Worm (Caenorhabditis elegans) whole organism, L4 larva: Measurements from ENCODE around the gene F13A7.7.

ENCODE experiments used
- F44E2.7 ChIP-seq: fragments of 200-800 bp; sonication (Bioruptor generic); IDR thresholded peaks from 2 replicates; pipeline ENCODE4 v2.1.2; 2022; ENCODE audit warnings: missing genetic modification characterization, missing compliant biosample characterization
- F49E8.2 ChIP-seq: sonication (generic microtip); optimal IDR thresholded peaks from 2 replicates; lab custom pipeline; 2016; ENCODE audit warnings: missing compliant biosample characterization, mild to moderate bottlenecking, missing genetic modification characterization, borderline replicate concordance
- ZK546.5 ChIP-seq, 2 experiments: sonication (generic microtip); optimal IDR thresholded peaks; 2 replicates each; lab custom pipeline; 2017; ENCODE audit warnings: missing biosample characterization in 2 of 2, missing genetic modification characterization in 2 of 2
- ceh-44 ChIP-seq: fragments of 200-800 bp; sonication (Bioruptor generic); IDR thresholded peaks from 2 replicates; pipeline ENCODE4 v1.3.6; 2022; ENCODE audit warnings: missing genetic modification reagents, missing genetic modification characterization, missing compliant biosample characterization
- ctbp-1 ChIP-seq: fragments of 200-800 bp; sonication (Bioruptor generic); IDR thresholded peaks from 2 replicates; pipeline ENCODE4 v1.3.6; 2022; ENCODE audit warnings: missing genetic modification reagents, missing genetic modification characterization, missing compliant biosample characterization
- daf-16 ChIP-seq, 3 experiments: sonication (generic microtip); optimal IDR thresholded peaks; 2 replicates each; lab custom pipeline; 2016 to 2017; ENCODE audit warnings: missing genetic modification characterization in 3 of 3, missing genetic modification reagents in 3 of 3, mild to moderate bottlenecking in 2 of 3, missing compliant biosample characterization in 2 of 3, missing biosample characterization in 1 of 3, moderate library complexity in 1 of 3
- daf-19 ChIP-seq: fragments of 200-800 bp; sonication (Bioruptor generic); conservative IDR thresholded peaks from 2 replicates; pipeline ENCODE4 v1.3.6; 2022; ENCODE audit warnings: missing genetic modification characterization, missing compliant biosample characterization
- daf-8 ChIP-seq: fragments of 200-800 bp; sonication (Bioruptor generic); IDR thresholded peaks from 2 replicates; pipeline ENCODE4 v1.3.6; 2022; ENCODE audit warnings: missing genetic modification characterization, missing compliant biosample characterization
- dmd-6 ChIP-seq: fragments of 200-800 bp; sonication (Bioruptor generic); IDR thresholded peaks from 2 replicates; pipeline ENCODE4 v1.3.6; 2022; ENCODE audit warnings: missing genetic modification reagents, missing genetic modification characterization, missing compliant biosample characterization
- dmd-8 ChIP-seq: fragments of 200-800 bp; sonication (Bioruptor generic); IDR thresholded peaks from 2 replicates; pipeline ENCODE4 v1.3.6; 2022; ENCODE audit warnings: missing genetic modification characterization, missing compliant biosample characterization
- dmd-9 ChIP-seq: fragments of 200-800 bp; sonication (Bioruptor generic); IDR thresholded peaks from 2 replicates; pipeline ENCODE4 v1.3.6; 2022; ENCODE audit warnings: missing genetic modification reagents, missing genetic modification characterization, missing compliant biosample characterization
- dpl-1 ChIP-seq: fragments of 150-350 bp; optimal IDR thresholded peaks from 2 replicates; lab custom pipeline; 2014; ENCODE audit warnings: missing biosample characterization, missing genetic modification reagents, missing genetic modification characterization
- duxl-1 ChIP-seq: sonication (generic microtip); optimal IDR thresholded peaks from 2 replicates; lab custom pipeline; 2016; ENCODE audit warnings: mild to moderate bottlenecking, missing genetic modification characterization, moderate library complexity, missing compliant biosample characterization; ENCODE audit not compliant: poor library complexity
- hif-1 ChIP-seq, 2 experiments: sonication (generic microtip); optimal IDR thresholded peaks; 2 replicates each; lab custom pipeline; 2016 to 2017; ENCODE audit warnings: missing compliant biosample characterization in 2 of 2, missing genetic modification characterization in 2 of 2, missing genetic modification reagents in 2 of 2, missing genotype in 2 of 2, mild to moderate bottlenecking in 1 of 2
- hmg-1.1 ChIP-seq: fragments of 200-800 bp; sonication (Bioruptor generic); IDR thresholded peaks from 2 replicates; pipeline ENCODE4 v1.3.6; 2022; ENCODE audit warnings: missing genetic modification reagents, missing genetic modification characterization, missing compliant biosample characterization
- lin-15B ChIP-seq: fragments of 150-350 bp; sonication (generic microtip); optimal IDR thresholded peaks from 3 replicates; lab custom pipeline; 2014; ENCODE audit warnings: missing biosample characterization, missing genetic modification characterization
- lin-29 ChIP-seq: fragments of 200-800 bp; sonication (Bioruptor generic); IDR thresholded peaks from 2 replicates; pipeline ENCODE4 v1.3.6; 2022; ENCODE audit warnings: missing genetic modification reagents, missing genetic modification characterization, missing compliant biosample characterization
- lin-38 ChIP-seq: fragments of 200-800 bp; sonication (Bioruptor generic); IDR thresholded peaks from 2 replicates; pipeline ENCODE4 v1.3.6; 2022; ENCODE audit warnings: missing genetic modification reagents, missing genetic modification characterization, missing compliant biosample characterization
- lir-3 ChIP-seq: sonication (generic microtip); optimal IDR thresholded peaks from 2 replicates; lab custom pipeline; 2016; ENCODE audit warnings: mild to moderate bottlenecking, missing genetic modification characterization, missing compliant biosample characterization
- madf-9 ChIP-seq: fragments of 200-800 bp; sonication (Bioruptor generic); conservative IDR thresholded peaks from 2 replicates; pipeline ENCODE4 v1.3.6; 2022; ENCODE audit warnings: missing genetic modification reagents, missing genetic modification characterization, missing compliant biosample characterization
- mdt-29 ChIP-seq: fragments of 200-800 bp; sonication (Bioruptor generic); IDR thresholded peaks from 2 replicates; pipeline ENCODE4 v1.3.6; 2022; ENCODE audit warnings: missing genetic modification reagents, missing genetic modification characterization, missing compliant biosample characterization
- mes-2 ChIP-seq: sonication (generic microtip); optimal IDR thresholded peaks from 2 replicates; lab custom pipeline; 2016; ENCODE audit warnings: missing genotype, mild to moderate bottlenecking, missing genetic modification characterization, missing compliant biosample characterization; ENCODE audit not compliant: poor library complexity, severe bottlenecking
- nhr-237 ChIP-seq: sonication (generic microtip); optimal IDR thresholded peaks from 2 replicates; lab custom pipeline; 2017; ENCODE audit warnings: missing biosample characterization, missing genetic modification characterization
- nhr-42 ChIP-seq: fragments of 200-800 bp; sonication (Bioruptor generic); IDR thresholded peaks from 2 replicates; pipeline ENCODE4 v1.3.6; 2022; ENCODE audit warnings: missing genetic modification characterization, missing compliant biosample characterization
- nhr-48 ChIP-seq: sonication (generic microtip); optimal IDR thresholded peaks from 2 replicates; lab custom pipeline; 2016; ENCODE audit warnings: mild to moderate bottlenecking, missing genetic modification characterization, missing compliant biosample characterization
- nhr-6 ChIP-seq: fragments of 150-350 bp; optimal IDR thresholded peaks from 2 replicates; lab custom pipeline; 2014; ENCODE audit warnings: missing biosample characterization, missing genetic modification characterization
- set-16 ChIP-seq: fragments of 200-800 bp; sonication (Bioruptor generic); IDR thresholded peaks from 2 replicates; pipeline ENCODE4 v1.3.6; 2022; ENCODE audit warnings: missing genetic modification reagents, missing genetic modification characterization, missing compliant biosample characterization
- snpc-1.2 ChIP-seq: fragments of 200-800 bp; sonication (Bioruptor generic); IDR thresholded peaks from 2 replicates; pipeline ENCODE4 v1.3.6; 2022; ENCODE audit warnings: missing genetic modification reagents, missing genetic modification characterization, missing compliant biosample characterization
- snpc-4 ChIP-seq: fragments of 150-350 bp; optimal IDR thresholded peaks from 2 replicates; lab custom pipeline; 2014; ENCODE audit warnings: missing biosample characterization, missing genetic modification characterization
- spr-3 ChIP-seq: fragments of 200-800 bp; sonication (Bioruptor generic); optimal IDR thresholded peaks from 2 replicates; lab custom pipeline; 2018; ENCODE audit warnings: mild to moderate bottlenecking, missing genetic modification characterization, missing compliant biosample characterization
- tag-97 ChIP-seq: fragments of 200-800 bp; sonication (Bioruptor generic); IDR thresholded peaks from 2 replicates; pipeline ENCODE4 v1.3.6; 2022; ENCODE audit warnings: missing genetic modification characterization, missing compliant biosample characterization
- tra-1 ChIP-seq: fragments of 200-800 bp; sonication (Bioruptor generic); IDR thresholded peaks from 2 replicates; pipeline ENCODE4 v1.3.6; 2022; ENCODE audit warnings: missing genetic modification reagents, missing genetic modification characterization, missing compliant biosample characterization
- unc-130 ChIP-seq: sonication (generic microtip); optimal IDR thresholded peaks from 2 replicates; lab custom pipeline; 2016; ENCODE audit warnings: missing genetic modification reagents, missing genetic modification characterization, missing compliant biosample characterization
- unc-62 ChIP-seq, 3 experiments: fragments of 150-350 bp in 1 of 3; sonication (generic microtip); optimal IDR thresholded peaks in 2 of 3; peaks in 1 of 3; 1 replicate in 1 of 3; 2 replicates in 2 of 3; lab custom pipeline; 2014 to 2017; ENCODE audit warnings: missing biosample characterization in 3 of 3, missing genetic modification characterization in 3 of 3, missing genetic modification reagents in 3 of 3, missing genotype in 1 of 3
- zag-1 ChIP-seq: fragments of 150-350 bp; optimal IDR thresholded peaks from 2 replicates; lab custom pipeline; 2014; ENCODE audit warnings: missing biosample characterization, missing genetic modification characterization
- zfp-3 ChIP-seq: fragments of 200-800 bp; sonication (Bioruptor generic); conservative IDR thresholded peaks from 2 replicates; pipeline ENCODE4 v1.3.6; 2022; ENCODE audit warnings: missing genetic modification reagents, missing genetic modification characterization, missing compliant biosample characterization
- zip-2 ChIP-seq: fragments of 150-350 bp; optimal IDR thresholded peaks from 2 replicates; lab custom pipeline; 2014; ENCODE audit warnings: missing biosample characterization, missing genetic modification characterization
- ztf-7 ChIP-seq: fragments of 150-350 bp; optimal IDR thresholded peaks from 2 replicates; lab custom pipeline; 2014; ENCODE audit warnings: missing biosample characterization, missing genetic modification characterization

The F13A7.7 gene

DNA sequence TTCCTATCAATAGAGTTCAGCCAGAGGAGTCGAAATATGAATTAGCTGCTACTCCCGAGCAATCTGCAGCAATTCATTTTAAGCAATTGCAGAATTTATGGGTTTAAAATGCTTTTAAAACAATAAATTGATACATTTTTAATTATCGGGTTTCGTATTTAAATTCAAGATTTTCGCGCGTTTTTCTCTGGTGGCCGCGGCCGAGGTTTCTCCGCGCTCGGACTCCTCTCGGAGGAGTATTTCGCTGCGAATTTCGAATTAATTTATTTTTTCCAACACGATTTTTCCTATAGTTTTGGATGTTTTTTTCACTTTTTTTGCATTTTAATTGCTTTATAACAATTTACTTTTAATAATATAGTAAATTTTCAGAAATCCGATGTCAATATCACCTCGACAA is 17.9 kb upstream of the F13A7.7 start, which contains the start of gene F13A7.14 (continued):
- TF ChIP-seq dpl-1 (peak; percentile 99), tag-97 (GFP tag; lab: Robert Waterston, UW) (peak; percentile 68; the same call in 1 of the 2 replicates), nhr-48 (tag; lab: Kevin White, UChicago) (peak; percentile 17), duxl-1 (tag; lab: Kevin White, UChicago) (peak; percentile 85), lir-3 (tag; lab: Kevin White, UChicago) (no peak), daf-8 (GFP tag; lab: Robert Waterston, UW) (no peak), dmd-9 (GFP tag; lab: Robert Waterston, UW) (peak; percentile 89), mes-2 (tag; lab: Kevin White, UChicago) (peak; percentile 100), nhr-42 (GFP tag; lab: Robert Waterston, UW) (peak; percentile 38; the same call in 1 of the 2 replicates), hif-1 (tag; optimal IDR thresholded peaks at IDR 0.05; lab: Kevin White, UChicago) (peak in 1 of 2 experiments; percentile 90), mdt-29 (GFP tag; lab: Robert Waterston, UW) (0 out of 2 replicates have a peak, but pooled peaks have one; percentile 17), dmd-6 (GFP tag; lab: Robert Waterston, UW) (peak; percentile 75), spr-3 (GFP tag; lab: Kevin White, UChicago) (peak; percentile 20), snpc-1.2 (0 out of 2 replicates have a peak, but pooled peaks have one; percentile 32), hmg-1.1 (GFP tag; lab: Robert Waterston, UW) (peak; percentile 59), nhr-6 (tag; lab: Kevin White, UChicago) (peak; percentile 14), zag-1 (no peak), lin-38 (peak; percentile 73), tra-1 (GFP tag; lab: Robert Waterston, UW) (peak; percentile 59; the same call in 1 of the 2 replicates), F49E8.2 (tag; lab: Kevin White, UChicago) (peak; percentile 19), ctbp-1 (GFP tag; lab: Robert Waterston, UW) (no peak), set-16 (GFP tag; lab: Robert Waterston, UW) (no peak), ceh-44 (peak; percentile 61; the same call in 1 of the 2 replicates), ZK546.5 (tag; optimal IDR thresholded peaks at IDR 0.05; lab: Kevin White, UChicago) (no peak), ztf-7 (tag; lab: Kevin White, UChicago) (peak; percentile 42), lin-29 (GFP tag; lab: Robert Waterston, UW) (no peak)

DNA sequence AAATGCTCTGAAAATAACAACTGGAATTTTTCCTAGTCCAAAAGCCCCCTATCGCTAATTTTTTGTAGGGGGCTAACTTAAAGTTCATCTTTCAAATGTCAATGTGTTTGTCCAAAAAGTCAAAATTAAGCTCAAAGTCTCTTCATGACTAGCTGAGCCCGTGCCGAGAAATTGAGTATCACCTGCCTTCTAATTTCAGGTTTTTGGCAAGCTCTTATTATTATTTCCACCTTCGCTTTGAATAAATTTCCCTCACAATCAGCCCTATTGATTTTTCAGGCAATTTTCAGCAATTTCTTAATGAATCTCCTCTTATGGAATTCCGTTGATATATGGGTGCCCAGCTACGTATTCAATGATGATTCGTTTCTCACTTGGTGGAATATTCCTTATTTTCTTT is 15.8 kb upstream of the F13A7.7 start, which contains the start of gene sre-36:
TSS of gene sre-36 (plus strand) at position 301 of the 400 bp plus-strand sequence.
- no peak for TF ChIP-seq daf-16 (GFP tag; optimal IDR thresholded peaks at IDR 0.05; lab: Kevin White, UChicago)
- TF ChIP-seq daf-16 (tag; optimal IDR thresholded peaks at IDR 0.05; lab: Kevin White, UChicago): no peak
- TF ChIP-seq unc-62 (GFP tag; optimal IDR thresholded peaks at IDR 0.05 in 1 of 2; lab: Kevin White, UChicago): peak in 1 of 2 experiments; percentile 52
- no peak for TF ChIP-seq unc-62 (tag; optimal IDR thresholded peaks at IDR 0.05; lab: Kevin White, UChicago)

DNA sequence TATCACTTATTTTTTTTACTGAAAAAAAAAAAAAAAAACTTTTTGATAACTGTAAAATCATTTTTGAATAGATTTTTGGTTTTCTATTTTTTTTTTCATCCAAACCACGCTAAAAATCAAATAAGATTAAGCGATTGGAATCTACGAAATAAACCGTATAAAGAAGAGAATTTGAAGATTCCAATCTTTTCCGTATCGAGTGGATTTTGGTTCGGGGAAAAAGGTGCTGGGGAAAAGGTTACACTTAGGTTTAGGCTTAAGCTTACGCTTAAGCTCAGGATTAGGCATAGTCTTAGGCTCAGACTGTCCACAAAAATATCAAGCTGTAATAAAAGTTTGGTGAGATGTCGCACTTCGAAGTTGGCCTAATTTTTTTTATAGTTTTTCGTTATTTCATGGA is 12.1 kb upstream of the F13A7.7 start, which contains the start of gene F13A7.12:
TSS of gene F13A7.12 (plus strand) at position 301 of the 400 bp plus-strand sequence.
- TF ChIP-seq unc-130 (GFP tag; lab: Kevin White, UChicago) (no peak), zfp-3 (no peak), nhr-42 (GFP tag; lab: Robert Waterston, UW) (no peak), dmd-8 (GFP tag; lab: Robert Waterston, UW) (no peak), zip-2 (tag; lab: Kevin White, UChicago) (no peak), snpc-4 (no peak), F44E2.7 (GFP tag; lab: Robert Waterston, UW) (no peak), daf-16 (GFP tag; optimal IDR thresholded peaks at IDR 0.05; lab: Kevin White, UChicago) (no peak), daf-16 (tag; optimal IDR thresholded peaks at IDR 0.05; lab: Kevin White, UChicago) (no peak), nhr-237 (tag; lab: Kevin White, UChicago) (no peak), madf-9 (no peak), lin-15B (no peak), dmd-9 (GFP tag; lab: Robert Waterston, UW) (no peak), daf-19 (GFP tag; lab: Robert Waterston, UW) (no peak)
